Worm (Caenorhabditis elegans): ENCODE data around the gene F57A8.7.

DNA sequence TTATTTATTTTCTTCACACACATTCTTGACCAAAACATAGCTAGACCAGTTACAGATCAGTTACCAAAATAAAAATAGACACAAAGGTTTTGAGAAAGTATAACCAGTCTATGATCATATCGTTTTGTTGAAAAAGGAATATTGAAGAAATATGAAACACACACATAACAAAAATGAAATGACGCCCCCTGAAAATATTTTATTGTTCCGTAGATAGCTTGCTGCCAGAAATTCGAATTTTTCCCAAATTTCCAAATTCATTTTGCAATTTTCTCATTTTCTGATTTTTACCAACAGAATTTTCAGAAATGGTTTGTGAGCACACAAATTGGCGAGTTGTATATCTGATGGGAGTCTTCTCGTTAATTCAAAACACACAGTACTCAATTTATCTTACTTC, at the start of gene F57A8.7:
- no peak for TF ChIP-seq aly-1 (tag; optimal IDR thresholded peaks at IDR 0.05)
- TF ChIP-seq tra-4 (tag; optimal IDR thresholded peaks at IDR 0.05), result no peak
- TF ChIP-seq hnd-1 (tag; optimal IDR thresholded peaks at IDR 0.05), result no peak
- TF ChIP-seq ama-1 (optimal IDR thresholded peaks at IDR 0.05), result no peak
- no peak for TF ChIP-seq ceh-36 (tag; optimal IDR thresholded peaks at IDR 0.05)
- no peak for TF ChIP-seq F13C5.2 (tag; optimal IDR thresholded peaks at IDR 0.05)
- TF ChIP-seq B0310.2 (tag; optimal IDR thresholded peaks at IDR 0.05), result no peak
- no peak for TF ChIP-seq hmbx-1 (tag; optimal IDR thresholded peaks at IDR 0.05)
- TF ChIP-seq hmg-4 (GFP tag; optimal IDR thresholded peaks at IDR 0.05), result no peak
- TF ChIP-seq scrt-1 (GFP tag; IDR thresholded peaks at IDR 0.05), result no peak
- TF ChIP-seq pes-1 (GFP tag; IDR thresholded peaks at IDR 0.05), result no peak
